Fruit fly (Drosophila melanogaster): Measurements from ENCODE around the gene CG12118.

Gene CG12118

dm6 chrX:9210787-9211186, 14.6 kb upstream of the CG12118 start, which contains the start of gene SmydA-9:
TSS of gene SmydA-9 (minus strand) at chrX:9210887.
- TF ChIP-seq psq (optimal IDR thresholded peaks at IDR 0.05), result no peak
- TF ChIP-seq insv (optimal IDR thresholded peaks at IDR 0.05), result no peak
- TF ChIP-seq ttk (optimal IDR thresholded peaks at IDR 0.05), result no peak
- no peak for TF ChIP-seq Myc (optimal IDR thresholded peaks at IDR 0.05)
- TF ChIP-seq Sin3A (optimal IDR thresholded peaks at IDR 0.05), result no peak
- TF ChIP-seq h (optimal IDR thresholded peaks at IDR 0.05), result no peak

- no peak for TF ChIP-seq ttk (optimal IDR thresholded peaks at IDR 0.05)
These were observed 5.9 kb upstream of the CG12118 start for dm6 chrX:9201866-9202681.

- TF ChIP-seq Sin3A (optimal IDR thresholded peaks at IDR 0.05), result no peak
- TF ChIP-seq psq (optimal IDR thresholded peaks at IDR 0.05), result no peak
- no peak for TF ChIP-seq h (optimal IDR thresholded peaks at IDR 0.05)
These were observed 4.9 kb upstream of the CG12118 start for dm6 chrX:9201080-9201479.

- TF ChIP-seq Myc (optimal IDR thresholded peaks at IDR 0.05), result no peak
- no peak for TF ChIP-seq ttk (optimal IDR thresholded peaks at IDR 0.05)
- no peak for TF ChIP-seq h (optimal IDR thresholded peaks at IDR 0.05)
- no peak for TF ChIP-seq insv (optimal IDR thresholded peaks at IDR 0.05)
- TF ChIP-seq Sin3A (optimal IDR thresholded peaks at IDR 0.05), result no peak
- no peak for TF ChIP-seq psq (optimal IDR thresholded peaks at IDR 0.05)
These were observed 4.0 kb upstream of the CG12118 start for dm6 chrX:9200234-9200633.

dm6 chrX:9195311-9195710, 903 bp downstream of the CG12118 start:
- TF ChIP-seq ttk (optimal IDR thresholded peaks at IDR 0.05), result no peak
- no peak for TF ChIP-seq h (optimal IDR thresholded peaks at IDR 0.05)
- no peak for TF ChIP-seq Sin3A (optimal IDR thresholded peaks at IDR 0.05)
- TF ChIP-seq Myc (optimal IDR thresholded peaks at IDR 0.05), result no peak
- TF ChIP-seq insv (optimal IDR thresholded peaks at IDR 0.05), result no peak
- no peak for TF ChIP-seq psq (optimal IDR thresholded peaks at IDR 0.05)

dm6 chrX:9193604-9194003, 2.6 kb downstream of the CG12118 start, which contains the start of gene CG12106:
TSS of gene CG12106 (plus strand) at chrX:9193898.
- TF ChIP-seq ttk (optimal IDR thresholded peaks at IDR 0.05), result no peak

- TF ChIP-seq psq (optimal IDR thresholded peaks at IDR 0.05) (no peak), Myc (optimal IDR thresholded peaks at IDR 0.05) (no peak), Sin3A (optimal IDR thresholded peaks at IDR 0.05) (no peak), insv (optimal IDR thresholded peaks at IDR 0.05) (no peak), h (optimal IDR thresholded peaks at IDR 0.05) (no peak), ttk (optimal IDR thresholded peaks at IDR 0.05) (no peak)
These were observed 3.8 kb downstream of the CG12118 start, which contains the start of gene CG12056 for dm6 chrX:9192429-9192828. TSS of gene CG12056 (plus strand) at chrX:9192669.

- TF ChIP-seq insv (optimal IDR thresholded peaks at IDR 0.05), result no peak
- no peak for TF ChIP-seq ttk (optimal IDR thresholded peaks at IDR 0.05)
- TF ChIP-seq h (optimal IDR thresholded peaks at IDR 0.05), result no peak
- no peak for TF ChIP-seq psq (optimal IDR thresholded peaks at IDR 0.05)
- TF ChIP-seq Sin3A (optimal IDR thresholded peaks at IDR 0.05), result no peak
- no peak for TF ChIP-seq Myc (optimal IDR thresholded peaks at IDR 0.05)
These were observed 4.9 kb downstream of the CG12118 start, which contains the start of gene CG12057 for dm6 chrX:9191357-9191756. TSS of gene CG12057 (plus strand) at chrX:9191657.

- TF ChIP-seq Sin3A (optimal IDR thresholded peaks at IDR 0.05) (no peak), insv (optimal IDR thresholded peaks at IDR 0.05) (no peak), h (optimal IDR thresholded peaks at IDR 0.05) (no peak), ttk (optimal IDR thresholded peaks at IDR 0.05) (no peak), Myc (optimal IDR thresholded peaks at IDR 0.05) (no peak), psq (optimal IDR thresholded peaks at IDR 0.05) (no peak)
These were observed 5.5 kb downstream of the CG12118 start, which contains the start of gene CG12115 for dm6 chrX:9190555-9191184. TSS of gene CG12115 (minus strand) at chrX:9190605.

dm6 chrX:9187429-9187828, 8.8 kb downstream of the CG12118 start:
- TF ChIP-seq h (optimal IDR thresholded peaks at IDR 0.05) (no peak), Sin3A (optimal IDR thresholded peaks at IDR 0.05) (no peak), insv (optimal IDR thresholded peaks at IDR 0.05) (no peak), Myc (optimal IDR thresholded peaks at IDR 0.05) (no peak), ttk (optimal IDR thresholded peaks at IDR 0.05) (no peak), psq (optimal IDR thresholded peaks at IDR 0.05) (no peak)

dm6 chrX:9168273-9168672, 27.9 kb downstream of the CG12118 start:
- TF ChIP-seq Sin3A (optimal IDR thresholded peaks at IDR 0.05), result no peak
- no peak for TF ChIP-seq psq (optimal IDR thresholded peaks at IDR 0.05)
- TF ChIP-seq insv (optimal IDR thresholded peaks at IDR 0.05), result no peak
- TF ChIP-seq ttk (optimal IDR thresholded peaks at IDR 0.05), result no peak
- no peak for TF ChIP-seq Myc (optimal IDR thresholded peaks at IDR 0.05)

- TF ChIP-seq psq (optimal IDR thresholded peaks at IDR 0.05), result no peak
- TF ChIP-seq Sin3A (optimal IDR thresholded peaks at IDR 0.05), result no peak
These were observed 31.4 kb downstream of the CG12118 start for dm6 chrX:9164510-9165506.
